Worm (Caenorhabditis elegans) whole organism, late embryonic: ENCODE results near the gene R07E5.4.

Experiments
- F13H6.1 ChIP-seq: sonication (generic microtip); optimal IDR thresholded peaks from 2 replicates; lab custom pipeline; 2016; ENCODE audit warnings: missing genetic modification characterization, missing compliant biosample characterization
- K02D7.2 ChIP-seq: sonication (generic microtip); optimal IDR thresholded peaks from 2 replicates; lab custom pipeline; 2017; ENCODE audit warnings: mild to moderate bottlenecking, missing genetic modification characterization, missing compliant biosample characterization
- T23F11.4 ChIP-seq: fragments of 200-800 bp; sonication (Bioruptor generic); optimal IDR thresholded peaks from 2 replicates; lab custom pipeline; 2018; ENCODE audit warnings: mild to moderate bottlenecking, missing genetic modification characterization, missing compliant biosample characterization
- ahr-1 ChIP-seq: sonication (generic microtip); optimal IDR thresholded peaks from 2 replicates; lab custom pipeline; 2016; ENCODE audit warnings: missing genetic modification characterization, missing compliant biosample characterization
- ama-1 ChIP-seq: fragments of 150-350 bp; optimal IDR thresholded peaks from 2 replicates; lab custom pipeline; 2014
- ceh-18 ChIP-seq: sonication (generic microtip); optimal IDR thresholded peaks from 2 replicates; lab custom pipeline; 2016; ENCODE audit warnings: missing genetic modification characterization, missing compliant biosample characterization
- ceh-19 ChIP-seq: fragments of 200-800 bp; sonication (Bioruptor generic); optimal IDR thresholded peaks from 2 replicates; lab custom pipeline; 2018; ENCODE audit warnings: mild to moderate bottlenecking, missing genetic modification characterization, missing compliant biosample characterization
- ceh-2 ChIP-seq: sonication (generic microtip); optimal IDR thresholded peaks from 2 replicates; lab custom pipeline; 2016; ENCODE audit warnings: missing genotype, missing genetic modification characterization, missing compliant biosample characterization
- ceh-22 ChIP-seq: sonication (generic microtip); optimal IDR thresholded peaks from 2 replicates; lab custom pipeline; 2017; ENCODE audit warnings: missing biosample characterization, missing genetic modification characterization
- ceh-30 ChIP-seq: fragments of 150-350 bp; optimal IDR thresholded peaks from 2 replicates; lab custom pipeline; 2014; ENCODE audit warnings: missing biosample characterization, missing genetic modification characterization
- ceh-34 ChIP-seq: sonication (generic microtip); optimal IDR thresholded peaks from 2 replicates; lab custom pipeline; 2016; ENCODE audit warnings: mild to moderate bottlenecking, missing genetic modification characterization, missing compliant biosample characterization
- ceh-48 ChIP-seq: sonication (generic microtip); optimal IDR thresholded peaks from 2 replicates; lab custom pipeline; 2016; ENCODE audit warnings: missing genetic modification characterization, inconsistent platforms, missing compliant biosample characterization
- ceh-6 ChIP-seq: fragments of 200-800 bp; sonication (Bioruptor generic); optimal IDR thresholded peaks from 2 replicates; lab custom pipeline; 2018; ENCODE audit warnings: mild to moderate bottlenecking, missing genetic modification characterization, missing compliant biosample characterization
- elt-2 ChIP-seq: sonication (generic microtip); optimal IDR thresholded peaks from 2 replicates; lab custom pipeline; 2016; ENCODE audit warnings: missing genetic modification reagents, missing genetic modification characterization, missing compliant biosample characterization
- ets-4 ChIP-seq: sonication (generic microtip); optimal IDR thresholded peaks from 2 replicates; lab custom pipeline; 2016; ENCODE audit warnings: missing genetic modification characterization, missing compliant biosample characterization
- fax-1 ChIP-seq: sonication (generic microtip); optimal IDR thresholded peaks from 2 replicates; lab custom pipeline; 2016; ENCODE audit warnings: missing genotype, missing genetic modification characterization, missing compliant biosample characterization
- fkh-6 ChIP-seq: sonication (generic microtip); optimal IDR thresholded peaks from 2 replicates; lab custom pipeline; 2016; ENCODE audit warnings: missing genetic modification characterization, missing compliant biosample characterization
- gmeb-2 ChIP-seq: sonication (generic microtip); optimal IDR thresholded peaks from 2 replicates; lab custom pipeline; 2016; ENCODE audit warnings: missing genetic modification characterization, inconsistent platforms, missing compliant biosample characterization
- hlh-13 ChIP-seq: fragments of 200-800 bp; sonication (Bioruptor generic); optimal IDR thresholded peaks from 2 replicates; lab custom pipeline; 2018; ENCODE audit warnings: mild to moderate bottlenecking, missing genetic modification characterization, missing compliant biosample characterization
- hlh-30 ChIP-seq: sonication (generic microtip); optimal IDR thresholded peaks from 2 replicates; lab custom pipeline; 2017; ENCODE audit warnings: antibody characterized with exemption, missing genetic modification characterization, missing compliant biosample characterization; ENCODE audit not compliant: insufficient read depth
- hlh-6 ChIP-seq: sonication (generic microtip); optimal IDR thresholded peaks from 2 replicates; lab custom pipeline; 2016; ENCODE audit warnings: missing genotype, missing genetic modification characterization, missing compliant biosample characterization
- hlh-8 ChIP-seq: sonication (generic microtip); optimal IDR thresholded peaks from 2 replicates; lab custom pipeline; 2016; ENCODE audit warnings: missing genotype, missing genetic modification characterization, missing compliant biosample characterization
- lim-6 ChIP-seq: sonication (generic microtip); optimal IDR thresholded peaks from 2 replicates; lab custom pipeline; 2016; ENCODE audit warnings: missing genetic modification characterization, missing compliant biosample characterization
- lin-11 ChIP-seq: fragments of 200-800 bp; sonication (Bioruptor generic); optimal IDR thresholded peaks from 2 replicates; lab custom pipeline; 2018; ENCODE audit warnings: mild to moderate bottlenecking, missing genetic modification characterization, missing compliant biosample characterization
- nfya-1 ChIP-seq: sonication (generic microtip); optimal IDR thresholded peaks from 2 replicates; lab custom pipeline; 2017; ENCODE audit warnings: missing genetic modification characterization, mild to moderate bottlenecking, missing compliant biosample characterization, antibody characterized with exemption, moderate library complexity
- npax-4 ChIP-seq: sonication (generic microtip); optimal IDR thresholded peaks from 2 replicates; lab custom pipeline; 2016; ENCODE audit warnings: missing genetic modification characterization, missing compliant biosample characterization
- pat-9 ChIP-seq: fragments of 200-800 bp; sonication (Bioruptor generic); optimal IDR thresholded peaks from 2 replicates; lab custom pipeline; 2018; ENCODE audit warnings: mild to moderate bottlenecking, missing genetic modification characterization, moderate library complexity, missing compliant biosample characterization
- pax-1 ChIP-seq: fragments of 150-350 bp; optimal IDR thresholded peaks from 2 replicates; lab custom pipeline; 2014; ENCODE audit warnings: missing biosample characterization, missing genetic modification characterization
- pha-2 ChIP-seq: sonication (generic microtip); optimal IDR thresholded peaks from 2 replicates; lab custom pipeline; 2017; ENCODE audit warnings: mild to moderate bottlenecking, missing genetic modification characterization, missing compliant biosample characterization
- pha-4 ChIP-seq: fragments of 150-350 bp; optimal IDR thresholded peaks from 2 replicates; lab custom pipeline; 2018; ENCODE audit warnings: missing biosample characterization, missing genetic modification reagents, missing genetic modification characterization
- pqm-1 ChIP-seq: sonication (generic microtip); optimal IDR thresholded peaks from 2 replicates; lab custom pipeline; 2016; ENCODE audit warnings: missing genetic modification characterization, missing compliant biosample characterization
- pros-1 ChIP-seq: fragments of 150-350 bp; optimal IDR thresholded peaks from 2 replicates; lab custom pipeline; 2014; ENCODE audit warnings: missing biosample characterization, missing genetic modification reagents, missing genetic modification characterization
- rnt-1 ChIP-seq: sonication (generic microtip); optimal IDR thresholded peaks from 2 replicates; lab custom pipeline; 2016; ENCODE audit warnings: missing genetic modification characterization, missing compliant biosample characterization
- sox-2 ChIP-seq: fragments of 200-800 bp; sonication (Bioruptor generic); IDR thresholded peaks from 2 replicates; pipeline ENCODE4 v1.3.6; 2022; ENCODE audit warnings: missing genetic modification reagents, missing genetic modification characterization, missing compliant biosample characterization
- sox-4 ChIP-seq: sonication (generic microtip); optimal IDR thresholded peaks from 2 replicates; lab custom pipeline; 2017; ENCODE audit warnings: mild to moderate bottlenecking, missing genetic modification characterization, inconsistent platforms, missing compliant biosample characterization
- tbx-2 ChIP-seq: sonication (generic microtip); optimal IDR thresholded peaks from 2 replicates; lab custom pipeline; 2016; ENCODE audit warnings: missing genetic modification characterization, missing compliant biosample characterization
- tbx-7 ChIP-seq: sonication (generic microtip); optimal IDR thresholded peaks from 2 replicates; lab custom pipeline; 2016; ENCODE audit warnings: missing genotype, missing genetic modification characterization, missing compliant biosample characterization
- unc-3 ChIP-seq, 2 experiments: fragments of 200-800 bp in 1 of 2; sonication (Bioruptor generic) in 1 of 2; sonication (generic microtip) in 1 of 2; conservative IDR thresholded peaks in 1 of 2; optimal IDR thresholded peaks in 1 of 2; 2 replicates each; pipeline versions ENCODE4 v1.3.6 to Lab custom; 2016 to 2022; ENCODE audit warnings: missing compliant biosample characterization in 2 of 2, missing genetic modification characterization in 2 of 2, missing genetic modification reagents in 1 of 2
- unc-42 ChIP-seq: sonication (generic microtip); optimal IDR thresholded peaks from 2 replicates; lab custom pipeline; 2016; ENCODE audit warnings: missing genotype, missing genetic modification characterization, missing compliant biosample characterization
- unc-55 ChIP-seq: sonication (generic microtip); optimal IDR thresholded peaks from 2 replicates; lab custom pipeline; 2017; ENCODE audit warnings: missing biosample characterization, missing genetic modification reagents, missing genetic modification characterization
- unc-86 ChIP-seq: sonication (generic microtip); optimal IDR thresholded peaks from 2 replicates; lab custom pipeline; 2016; ENCODE audit warnings: missing genetic modification characterization, missing compliant biosample characterization
- zip-5 ChIP-seq: sonication (generic microtip); optimal IDR thresholded peaks from 2 replicates; lab custom pipeline; 2016; ENCODE audit warnings: missing genetic modification characterization, missing compliant biosample characterization
- ztf-16 ChIP-seq: sonication (generic microtip); optimal IDR thresholded peaks from 2 replicates; lab custom pipeline; 2017; ENCODE audit warnings: missing genetic modification characterization, missing compliant biosample characterization

R07E5.4 gene

ce11 chrIII:4428797-4429196 lies 34.2 kb downstream of the R07E5.4 start (continued):
- TF ChIP-seq tbx-2 (tag; lab: Kevin White, UChicago): no peak
- no peak for TF ChIP-seq ahr-1
- TF ChIP-seq ceh-2 (tag; lab: Kevin White, UChicago): no peak
- no peak for TF ChIP-seq ceh-6 (GFP tag; lab: Kevin White, UChicago)
- no peak for TF ChIP-seq pha-2
- no peak for TF ChIP-seq nfya-1 (tag; lab: Kevin White, UChicago)

ce11 chrIII:4429402-4429801 lies 34.8 kb downstream of the R07E5.4 start, which contains the start of gene C28A5.6:
TSS of gene C28A5.6 (minus strand) at chrIII:4429502.
- TF ChIP-seq ceh-30 (tag; lab: Kevin White, UChicago): no peak
- no peak for TF ChIP-seq hlh-8 (tag; lab: Kevin White, UChicago)
- TF ChIP-seq ahr-1: no peak
- no peak for TF ChIP-seq fkh-6 (tag; lab: Kevin White, UChicago)
- TF ChIP-seq zip-5: no peak

- no peak for TF ChIP-seq sox-4 (tag; lab: Kevin White, UChicago)
- TF ChIP-seq ztf-16 (tag; lab: Kevin White, UChicago): no peak
- TF ChIP-seq lim-6: no peak
- no peak for TF ChIP-seq T23F11.4 (GFP tag; lab: Kevin White, UChicago)
- TF ChIP-seq hlh-6 (tag; lab: Kevin White, UChicago): no peak
- no peak for TF ChIP-seq pqm-1 (tag; lab: Kevin White, UChicago)
- no peak for TF ChIP-seq K02D7.2
- TF ChIP-seq tbx-7: no peak
- no peak for TF ChIP-seq unc-86
- no peak for TF ChIP-seq ceh-19 (GFP tag; lab: Kevin White, UChicago)
- TF ChIP-seq hlh-30 (tag; lab: Kevin White, UChicago): no peak
- TF ChIP-seq lin-11 (tag; lab: Kevin White, UChicago): no peak
- TF ChIP-seq sox-2 (GFP tag; lab: Robert Waterston, UW): no peak
- no peak for TF ChIP-seq F13H6.1 (tag; lab: Kevin White, UChicago)
Measured at ce11 chrIII:4434294-4434781, 39.7 kb downstream of the R07E5.4 start, which contains the start of gene C28A5.1. TSS of gene C28A5.1 (minus strand) at chrIII:4434344.

ce11 chrIII:4435262-4435661 lies 40.7 kb downstream of the R07E5.4 start:
- TF ChIP-seq pha-4 (no peak), pha-2 (no peak), tbx-7 (no peak), ets-4 (tag; lab: Kevin White, UChicago) (no peak), pros-1 (tag; lab: Kevin White, UChicago) (no peak), unc-42 (no peak)

- TF ChIP-seq elt-2 (no peak), gmeb-2 (tag; lab: Kevin White, UChicago) (no peak), unc-55 (GFP tag; lab: Kevin White, UChicago) (no peak), fax-1 (tag; lab: Kevin White, UChicago) (no peak), pat-9 (tag; lab: Kevin White, UChicago) (no peak), rnt-1 (tag; lab: Kevin White, UChicago) (no peak)
Measured at ce11 chrIII:4439493-4439983, 44.9 kb downstream of the R07E5.4 start, which contains the start of gene C28A5.2. TSS of gene C28A5.2 (minus strand) at chrIII:4439543.

DNA sequence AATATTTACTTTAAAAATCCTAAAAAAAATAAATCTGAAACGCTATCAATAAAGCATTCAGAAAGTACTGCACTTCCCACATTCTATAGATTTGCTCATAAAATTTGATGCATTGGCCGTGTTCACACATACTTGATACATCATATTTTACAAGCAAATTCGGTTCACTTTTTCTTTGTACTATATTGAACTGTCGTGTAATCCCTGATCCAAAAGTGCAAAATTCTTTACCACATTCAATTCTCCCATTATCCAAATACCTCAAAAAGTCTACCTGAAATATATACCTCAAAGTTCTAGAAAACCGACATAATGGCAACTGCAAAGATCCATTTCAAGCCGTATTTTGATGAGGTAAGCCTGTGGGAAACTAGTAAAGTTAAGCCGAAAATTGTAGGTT lies 47.2 kb downstream of the R07E5.4 start, which contains the start of gene nex-3:
Gene nex-3 (plus strand): TSS at position 301 of the 400 bp plus-strand sequence.
- TF ChIP-seq hlh-13 (GFP tag; lab: Kevin White, UChicago) (no peak), ceh-30 (tag; lab: Kevin White, UChicago) (no peak), gmeb-2 (tag; lab: Kevin White, UChicago) (no peak), ceh-22 (no peak), ahr-1 (no peak), ceh-2 (tag; lab: Kevin White, UChicago) (no peak), unc-55 (GFP tag; lab: Kevin White, UChicago) (no peak), unc-3 (GFP tag; conservative IDR thresholded peaks at IDR 0.05; lab: Robert Waterston, UW) (no peak), unc-3 (tag; optimal IDR thresholded peaks at IDR 0.05; lab: Kevin White, UChicago) (no peak), unc-86 (no peak), ama-1 (lab: Kevin White, UChicago) (no peak), pax-1 (tag; lab: Kevin White, UChicago) (no peak), ceh-18 (no peak), pros-1 (tag; lab: Kevin White, UChicago) (no peak), ceh-34 (no peak), ceh-48 (tag; lab: Kevin White, UChicago) (no peak), hlh-30 (tag; lab: Kevin White, UChicago) (no peak), npax-4 (tag; lab: Kevin White, UChicago) (no peak), T23F11.4 (GFP tag; lab: Kevin White, UChicago) (no peak)
- TF ChIP-seq, all 69 proteins: peak for 0
